Worm (Caenorhabditis elegans) whole organism, L4/young adult: ENCODE results near the gene Y82E9BL.18.

ENCODE experiments used
- W03F9.2 ChIP-seq: fragments of 150-350 bp; optimal IDR thresholded peaks from 2 replicates; lab custom pipeline; 2014; ENCODE audit warnings: missing biosample characterization, missing genetic modification characterization
- dao-5 ChIP-seq: sonication (generic microtip); optimal IDR thresholded peaks from 2 replicates; lab custom pipeline; 2016; ENCODE audit warnings: missing genotype, missing genetic modification characterization, moderate library complexity, missing compliant biosample characterization
- him-1 ChIP-seq: sonication (generic microtip); optimal IDR thresholded peaks from 2 replicates; lab custom pipeline; 2016; ENCODE audit warnings: missing genotype, missing genetic modification reagents, missing genetic modification characterization, missing compliant biosample characterization

DNA sequence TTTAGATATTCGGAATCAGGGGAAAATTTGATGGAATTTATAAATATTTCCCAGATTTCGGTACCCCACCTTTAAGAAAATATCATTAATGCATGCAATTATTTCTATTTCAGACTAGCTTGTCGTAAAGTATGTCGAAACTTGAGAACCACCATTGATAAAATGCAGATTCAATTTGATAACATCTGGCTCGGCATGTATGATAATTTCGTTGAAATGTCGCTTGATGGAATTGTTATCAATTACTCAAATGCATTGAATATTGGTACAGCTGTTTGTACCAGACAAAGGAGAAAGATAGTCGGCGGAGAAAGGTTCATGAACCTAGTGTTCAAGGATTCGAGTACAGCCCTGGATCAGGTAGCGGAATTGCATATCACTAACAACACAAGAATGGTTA lies 5.3 kb downstream of the Y82E9BL.18 start, which contains the start of gene Y82E9BL.19:
- TF ChIP-seq him-1 (tag; lab: Kevin White, UChicago) (no peak), W03F9.2 (tag; lab: Kevin White, UChicago) (no peak), dao-5 (tag; lab: Kevin White, UChicago) (no peak)
